Fruit fly (Drosophila melanogaster) whole organism, embryonic: Measurements from ENCODE around the gene CG5883.
A peak's percentile ranks its signal among the peaks of the same experiment; 100 is the strongest.

ENCODE experiments used
- Atf-2 ChIP-seq: fragments of 200-800 bp; sonication (Bioruptor generic); optimal IDR thresholded peaks from 2 replicates; lab custom pipeline; 2016; ENCODE audit warnings: missing biosample characterization, missing genetic modification characterization
- BEAF-32 ChIP-seq: fragments of 200-800 bp; sonication (Bioruptor generic); optimal IDR thresholded peaks from 3 replicates; lab custom pipeline; 2017; ENCODE audit warnings: missing biosample characterization, missing genetic modification characterization, mild to moderate bottlenecking, moderate library complexity, missing genetic modification reagents
- CG10366 ChIP-seq: fragments of 200-800 bp; sonication (Bioruptor generic); IDR thresholded peaks from 2 replicates; pipeline ENCODE4 v1.3.6; 2022; ENCODE audit warnings: missing biosample characterization, missing genetic modification characterization
- CG10543 ChIP-seq: fragments of 200-800 bp; sonication (Bioruptor generic); optimal IDR thresholded peaks from 3 replicates; lab custom pipeline; 2017; ENCODE audit warnings: missing biosample characterization, mild to moderate bottlenecking, missing genetic modification characterization, moderate library complexity
- CG12659 ChIP-seq: fragments of 200-800 bp; sonication (Bioruptor generic); optimal IDR thresholded peaks from 3 replicates; lab custom pipeline; 2017; ENCODE audit warnings: mild to moderate bottlenecking, missing biosample characterization, missing genetic modification reagents, missing genetic modification characterization
- CG13287 ChIP-seq: fragments of 200-800 bp; sonication (Bioruptor generic); IDR thresholded peaks from 2 replicates; pipeline ENCODE4 v1.3.6; 2022; ENCODE audit warnings: missing biosample characterization, missing genetic modification characterization; ENCODE audit not compliant: partially characterized antibody
- CG15479 ChIP-seq: fragments of 200-800 bp; sonication (Bioruptor generic); optimal IDR thresholded peaks from 3 replicates; lab custom pipeline; 2019; ENCODE audit warnings: missing biosample characterization, mild to moderate bottlenecking, missing genetic modification characterization, moderate library complexity
- CG1602 ChIP-seq: fragments of 200-800 bp; sonication (Bioruptor generic); optimal IDR thresholded peaks from 3 replicates; lab custom pipeline; 2016; ENCODE audit warnings: missing biosample characterization, missing genetic modification characterization
- CG2199 ChIP-seq: fragments of 200-800 bp; sonication (Bioruptor generic); IDR thresholded peaks from 3 replicates; pipeline ENCODE4 v1.3.6; 2022; ENCODE audit warnings: missing biosample characterization, missing genetic modification characterization
- CG2889 ChIP-seq: fragments of 200-800 bp; sonication (Bioruptor generic); IDR thresholded peaks from 3 replicates; pipeline ENCODE4 v1.3.6; 2022; ENCODE audit warnings: missing biosample characterization, missing genetic modification characterization
- CG32532 ChIP-seq: fragments of 200-800 bp; sonication (Bioruptor generic); IDR thresholded peaks from 2 replicates; pipeline ENCODE4 v1.3.6; 2022; ENCODE audit warnings: missing biosample characterization, missing genetic modification characterization
- CG34376 ChIP-seq: fragments of 200-800 bp; sonication (Bioruptor generic); optimal IDR thresholded peaks from 2 replicates; lab custom pipeline; 2018; ENCODE audit warnings: missing biosample characterization, mild to moderate bottlenecking, missing genetic modification characterization
- CG4820 ChIP-seq: fragments of 200-800 bp; sonication (Bioruptor generic); optimal IDR thresholded peaks from 3 replicates; lab custom pipeline; 2016; ENCODE audit warnings: missing biosample characterization, missing genetic modification characterization
- CG7928 ChIP-seq: fragments of 200-800 bp; sonication (Bioruptor generic); optimal IDR thresholded peaks from 2 replicates; lab custom pipeline; 2017; ENCODE audit warnings: missing biosample characterization, mild to moderate bottlenecking, missing genetic modification characterization
- CG9797 ChIP-seq: fragments of 200-800 bp; sonication (Bioruptor generic); optimal IDR thresholded peaks from 3 replicates; lab custom pipeline; 2018; ENCODE audit warnings: missing biosample characterization, mild to moderate bottlenecking, missing genetic modification characterization
- CG9876 ChIP-seq: fragments of 200-800 bp; sonication (Bioruptor generic); optimal IDR thresholded peaks from 2 replicates; lab custom pipeline; 2016; ENCODE audit warnings: missing biosample characterization, missing genetic modification characterization
- D ChIP-seq, 2 experiments: fragments of 200-800 bp in 1 of 2; fragments of >200 bp in 1 of 2; sonication (Bioruptor generic) in 1 of 2; optimal IDR thresholded peaks; 2 replicates in 1 of 2; 3 replicates in 1 of 2; lab custom pipeline; 2017; ENCODE audit warnings: mild to moderate bottlenecking in 1 of 2, missing biosample characterization in 1 of 2, missing genetic modification characterization in 1 of 2, missing genetic modification reagents in 1 of 2
- D19B ChIP-seq: fragments of 200-800 bp; sonication (Bioruptor generic); optimal IDR thresholded peaks from 2 replicates; lab custom pipeline; 2017; ENCODE audit warnings: missing biosample characterization, mild to moderate bottlenecking, missing genetic modification characterization
- Fer3 ChIP-seq: fragments of 200-800 bp; sonication (Bioruptor generic); optimal IDR thresholded peaks from 2 replicates; lab custom pipeline; 2018; ENCODE audit warnings: missing biosample characterization, mild to moderate bottlenecking, missing genetic modification characterization, moderate library complexity
- NC2α ChIP-seq: fragments of 200-800 bp; sonication (Bioruptor generic); optimal IDR thresholded peaks from 2 replicates; lab custom pipeline; 2016; ENCODE audit warnings: missing biosample characterization, missing genetic modification characterization
- Pdp1 ChIP-seq, 2 experiments: fragments of 200-800 bp; sonication (Bioruptor generic); optimal IDR thresholded peaks; 3 replicates each; lab custom pipeline; 2016; ENCODE audit warnings: missing biosample characterization in 2 of 2, missing genetic modification characterization in 2 of 2, mild to moderate bottlenecking in 1 of 2, moderate library complexity in 1 of 2
- Poxn ChIP-seq: fragments of 200-800 bp; sonication (Bioruptor generic); IDR thresholded peaks from 2 replicates; pipeline ENCODE4 v1.3.6; 2022; ENCODE audit warnings: missing biosample characterization, missing genetic modification characterization
- Sox102F ChIP-seq: fragments of 200-800 bp; sonication (Bioruptor generic); optimal IDR thresholded peaks from 2 replicates; lab custom pipeline; 2018; ENCODE audit warnings: missing biosample characterization, mild to moderate bottlenecking, missing genetic modification characterization, moderate library complexity
- Taf1 ChIP-seq: fragments of 200-800 bp; sonication (Bioruptor generic); IDR thresholded peaks from 2 replicates; pipeline ENCODE4 v1.3.6; 2022; ENCODE audit warnings: missing biosample characterization, missing genetic modification characterization
- bab2 ChIP-seq: fragments of 200-800 bp; sonication (Bioruptor generic); optimal IDR thresholded peaks from 2 replicates; lab custom pipeline; 2016; ENCODE audit warnings: missing biosample characterization, missing genetic modification characterization
- br ChIP-seq: fragments of >200 bp; optimal IDR thresholded peaks from 2 replicates; lab custom pipeline; 2017
- cato ChIP-seq: fragments of 200-800 bp; sonication (Bioruptor generic); optimal IDR thresholded peaks from 2 replicates; lab custom pipeline; 2016; ENCODE audit warnings: missing biosample characterization, missing genetic modification characterization, borderline replicate concordance
- dpn ChIP-seq, 2 experiments: fragments of 200-800 bp; sonication (Bioruptor generic); optimal IDR thresholded peaks; 3 replicates each; lab custom pipeline; 2016; ENCODE audit warnings: missing biosample characterization in 2 of 2, missing genetic modification characterization in 2 of 2
- dysf ChIP-seq: fragments of 200-800 bp; sonication (Bioruptor generic); IDR thresholded peaks from 3 replicates; pipeline ENCODE4 v1.3.6; 2022; ENCODE audit warnings: missing biosample characterization, missing genetic modification characterization
- emc ChIP-seq: fragments of 200-800 bp; sonication (Bioruptor generic); optimal IDR thresholded peaks from 2 replicates; lab custom pipeline; 2016; ENCODE audit warnings: missing biosample characterization, missing genetic modification characterization
- lmd ChIP-seq: fragments of 200-800 bp; sonication (Bioruptor generic); IDR thresholded peaks from 2 replicates; pipeline ENCODE4 v1.3.6; 2022; ENCODE audit warnings: missing biosample characterization, missing genetic modification characterization
- lola ChIP-seq, 3 experiments: fragments of >200 bp in 2 of 3; fragments of 200-800 bp in 1 of 3; sonication (Bioruptor generic) in 1 of 3; optimal IDR thresholded peaks; 2 replicates each; lab custom pipeline; 2017 to 2019; ENCODE audit warnings: missing biosample characterization in 3 of 3, missing genetic modification characterization in 3 of 3, mild to moderate bottlenecking in 1 of 3, moderate library complexity in 1 of 3
- pb ChIP-seq: fragments of 200-800 bp; sonication (Bioruptor generic); optimal IDR thresholded peaks from 3 replicates; lab custom pipeline; 2016; ENCODE audit warnings: missing biosample characterization, missing genetic modification characterization
- pfk ChIP-seq: fragments of 200-800 bp; sonication (Bioruptor generic); optimal IDR thresholded peaks from 2 replicates; lab custom pipeline; 2018; ENCODE audit warnings: missing biosample characterization, mild to moderate bottlenecking, missing genetic modification characterization, moderate library complexity
- row ChIP-seq: fragments of 200-800 bp; sonication (Bioruptor generic); IDR thresholded peaks from 3 replicates; pipeline ENCODE4 v1.3.6; 2022; ENCODE audit warnings: missing biosample characterization, missing genetic modification characterization
- schlank ChIP-seq: fragments of 200-800 bp; sonication (Bioruptor generic); optimal IDR thresholded peaks from 2 replicates; lab custom pipeline; 2018; ENCODE audit warnings: missing biosample characterization, mild to moderate bottlenecking, missing genetic modification characterization
- sd ChIP-seq: fragments of 200-800 bp; sonication (Bioruptor generic); optimal IDR thresholded peaks from 3 replicates; lab custom pipeline; 2018; ENCODE audit warnings: missing biosample characterization, mild to moderate bottlenecking, missing genetic modification characterization, moderate library complexity
- sens ChIP-seq: fragments of 200-800 bp; sonication (Bioruptor generic); peaks from one replicate; lab custom pipeline; 2016; ENCODE audit warnings: missing biosample characterization, missing genetic modification characterization
- sima ChIP-seq: fragments of 200-800 bp; sonication (Bioruptor generic); optimal IDR thresholded peaks from 2 replicates; lab custom pipeline; 2016; ENCODE audit warnings: missing biosample characterization, missing genetic modification characterization
- stc ChIP-seq: fragments of 200-800 bp; sonication (Bioruptor generic); IDR thresholded peaks from 2 replicates; pipeline ENCODE4 v1.3.6; 2022; ENCODE audit warnings: missing biosample characterization, missing genetic modification characterization
- sug ChIP-seq: fragments of 200-800 bp; optimal IDR thresholded peaks from 2 replicates; lab custom pipeline; 2019; ENCODE audit warnings: missing biosample characterization, mild to moderate bottlenecking, missing genetic modification characterization, moderate library complexity
- zen ChIP-seq: fragments of 200-800 bp; sonication (Bioruptor generic); optimal IDR thresholded peaks from 3 replicates; lab custom pipeline; 2018; ENCODE audit warnings: missing biosample characterization, mild to moderate bottlenecking, missing genetic modification characterization, moderate library complexity

CG5883 gene

DNA sequence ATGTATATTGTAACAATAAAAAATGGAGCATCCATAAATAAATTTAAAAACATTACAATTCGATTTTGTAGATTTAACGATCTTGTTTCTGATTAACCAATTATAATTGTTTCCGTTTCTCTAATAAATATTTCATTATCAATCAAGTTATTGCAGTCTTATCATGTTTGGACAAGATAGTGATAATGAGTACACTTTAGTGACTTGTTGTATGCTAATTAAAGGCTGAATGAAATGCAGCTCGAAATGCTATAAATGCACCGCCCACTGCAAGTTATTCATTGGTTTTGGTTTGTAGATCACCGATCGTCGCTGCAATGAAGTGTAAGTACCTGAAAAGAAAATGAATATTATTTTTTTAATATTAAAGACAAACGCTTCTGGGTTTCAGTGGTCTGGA lies 30.0 kb upstream of the CG5883 start, which contains the start of gene CG14125:
Gene CG14125, plus strand, starts transcription at position 301 of the 400 bp plus-strand sequence.
- TF ChIP-seq CG2889 (GFP tag; lab: Robert Waterston, UW), result no peak
- TF ChIP-seq Sox102F (GFP tag; lab: Kevin White, UChicago), result no peak
- TF ChIP-seq cato (GFP tag; lab: Kevin White, UChicago), result no peak
- no peak for TF ChIP-seq BEAF-32
- no peak for TF ChIP-seq sd (tag; lab: Kevin White, UChicago)
- no peak for TF ChIP-seq lmd (GFP tag; lab: Robert Waterston, UW)

dm6 chr3L:11973690-11974089 lies 29.0 kb upstream of the CG5883 start, which contains the start of gene CG42397:
TSS of gene CG42397 (minus strand) at chr3L:11973790.
- no peak for TF ChIP-seq Fer3
- TF ChIP-seq CG2199 (GFP tag; lab: Robert Waterston, UW), result no peak
- TF ChIP-seq D19B, result peak; percentile 39
- TF ChIP-seq Atf-2, result no peak
- no peak for TF ChIP-seq NC2α (GFP tag; lab: Kevin White, UChicago)
- TF ChIP-seq row, result no peak; the same call in 2 of the 3 replicates
- TF ChIP-seq zen (tag; lab: Kevin White, UChicago), result no peak
- no peak for TF ChIP-seq lola (GFP tag; optimal IDR thresholded peaks at IDR 0.05; lab: Kevin White, UChicago)

DNA sequence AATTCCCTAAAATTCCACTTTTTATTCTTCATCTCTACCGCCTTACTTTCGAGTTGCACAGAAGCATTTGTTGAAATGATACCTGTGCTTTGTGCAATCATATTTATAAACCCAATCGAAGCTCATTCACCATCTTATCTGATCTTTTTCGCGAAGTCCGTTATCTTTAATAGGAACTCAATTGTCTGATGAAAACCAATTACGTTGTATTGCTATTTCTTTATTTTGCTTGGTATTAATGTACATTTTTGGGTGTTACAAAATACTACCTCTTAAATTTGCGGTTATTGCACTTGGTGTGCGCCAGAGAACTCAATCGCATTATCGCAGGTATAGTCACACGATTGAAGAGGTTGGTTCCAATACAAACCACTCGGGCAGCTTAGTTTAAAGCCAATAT lies 28.2 kb upstream of the CG5883 start, which contains the start of gene Muc68E:
Gene Muc68E, minus strand, starts transcription at position 101 of the 400 bp plus-strand sequence.
- no peak for TF ChIP-seq pfk (GFP tag; lab: Kevin White, UChicago)
- no peak for TF ChIP-seq Poxn
- no peak for TF ChIP-seq CG4820
- no peak for TF ChIP-seq sima
- no peak for TF ChIP-seq CG9797

- TF ChIP-seq sens, result peak; percentile 21
- no peak for TF ChIP-seq dpn (GFP tag; optimal IDR thresholded peaks at IDR 0.05; lab: Kevin White, UChicago)
- TF ChIP-seq CG32532 (GFP tag; lab: Robert Waterston, UW), result no peak
- TF ChIP-seq dysf (GFP tag; lab: Robert Waterston, UW), result 0 out of 3 replicates have a peak, but pooled peaks have one; percentile 25
- TF ChIP-seq CG34376, result peak; percentile 62
- TF ChIP-seq Pdp1 (GFP tag; optimal IDR thresholded peaks at IDR 0.05; lab: Kevin White, UChicago), result peak in 1 of 2 experiments; percentile 49
- TF ChIP-seq br (lab: Kevin White, UChicago), result no peak
- TF ChIP-seq D19B, result no peak
- TF ChIP-seq CG10543 (GFP tag; lab: Kevin White, UChicago), result peak; percentile 53
- TF ChIP-seq sug (tag; lab: Kevin White, UChicago), result peak; percentile 22
- no peak for TF ChIP-seq CG9876 (GFP tag; lab: Kevin White, UChicago)
These were observed 21.5 kb upstream of the CG5883 start, which contains the start of gene prc for dm6 chr3L:11966104-11966503. TSS of gene prc (minus strand) at chr3L:11966131.

DNA sequence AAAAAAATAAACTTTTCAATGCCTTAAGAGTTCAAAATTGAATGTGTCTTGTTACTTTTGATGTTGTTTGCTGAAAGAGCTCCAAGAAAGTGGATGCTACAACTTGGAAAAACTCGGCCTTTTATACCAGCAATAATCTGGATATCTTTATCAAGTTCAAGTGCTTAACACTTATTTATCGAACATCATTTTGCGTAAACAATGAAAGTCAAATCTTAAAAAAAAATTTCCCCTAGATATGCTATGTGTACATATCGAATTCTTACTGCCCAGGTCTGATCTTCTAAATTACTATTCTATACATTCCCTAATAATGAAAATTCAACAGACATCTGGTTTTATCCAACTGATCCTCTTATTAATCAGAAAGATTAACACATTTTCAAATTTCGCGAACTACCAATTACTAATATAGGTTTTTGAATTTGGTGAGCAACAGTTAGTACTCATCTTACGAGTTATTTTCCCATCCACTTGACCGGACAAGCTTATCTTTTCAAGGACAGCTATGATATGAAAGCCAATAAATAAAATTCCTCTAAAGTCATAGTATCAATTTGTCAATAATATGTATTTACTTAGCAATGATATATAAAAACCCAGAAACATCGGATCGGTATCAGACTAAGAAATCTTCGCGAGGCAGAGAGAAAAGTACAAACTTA lies 13.1 kb upstream of the CG5883 start, which contains the start of the genes CG11570 and CG43294:
Gene CG11570, minus strand, starts transcription at position 101 of the 665 bp plus-strand sequence.
Gene CG43294, plus strand, starts transcription at position 615 of the 665 bp plus-strand sequence.
- TF ChIP-seq pb (GFP tag; lab: Kevin White, UChicago) (no peak), CG10366 (GFP tag; lab: Robert Waterston, UW) (no peak), CG15479 (GFP tag; lab: Kevin White, UChicago) (no peak), Taf1 (GFP tag; lab: Robert Waterston, UW) (no peak), CG1602 (GFP tag; lab: Kevin White, UChicago) (no peak), CG13287 (no peak), CG7928 (GFP tag; lab: Kevin White, UChicago) (no peak), bab2 (no peak), CG12659 (no peak), zen (tag; lab: Kevin White, UChicago) (no peak), emc (no peak), schlank (tag; lab: Kevin White, UChicago) (no peak), stc (GFP tag; lab: Robert Waterston, UW) (no peak), D (optimal IDR thresholded peaks at IDR 0.05; lab: Kevin White, UChicago) (no peak), D (GFP tag; optimal IDR thresholded peaks at IDR 0.05; lab: Kevin White, UChicago) (no peak), CG34376 (no peak)
